Worm (Caenorhabditis elegans) whole organism, L1 larva: ENCODE measurements around the gene Y113G7B.11.

Experiments
- aly-2 ChIP-seq: fragments of 150-350 bp; optimal IDR thresholded peaks from 2 replicates; lab custom pipeline; 2014; ENCODE audit warnings: missing biosample characterization, missing genetic modification characterization
- elt-3 ChIP-seq, 6 experiments: fragments of 150-350 bp in 1 of 6; sonication (generic microtip); optimal IDR thresholded peaks; 2 replicates each; lab custom pipeline; 2017 to 2018; ENCODE audit warnings: missing biosample characterization in 6 of 6, missing genetic modification characterization in 6 of 6, inconsistent platforms in 1 of 6
- lin-13 ChIP-seq: fragments of 150-350 bp; optimal IDR thresholded peaks from 2 replicates; lab custom pipeline; 2014; ENCODE audit warnings: missing biosample characterization, missing genetic modification reagents, missing genetic modification characterization
- nhr-84 ChIP-seq: sonication (generic microtip); optimal IDR thresholded peaks from 2 replicates; lab custom pipeline; 2017; ENCODE audit warnings: missing biosample characterization, missing genetic modification characterization
- nhr-90 ChIP-seq: sonication (generic microtip); optimal IDR thresholded peaks from 2 replicates; lab custom pipeline; 2016; ENCODE audit warnings: mild to moderate bottlenecking, missing genetic modification characterization, missing compliant biosample characterization; ENCODE audit not compliant: poor library complexity
- sptf-1 ChIP-seq: fragments of 150-350 bp; optimal IDR thresholded peaks from 2 replicates; lab custom pipeline; 2014; ENCODE audit warnings: missing biosample characterization, missing genetic modification characterization
- swsn-7 ChIP-seq: sonication (generic microtip); optimal IDR thresholded peaks from 2 replicates; lab custom pipeline; 2016; ENCODE audit warnings: missing genetic modification characterization, missing compliant biosample characterization
- unc-62 ChIP-seq: fragments of 150-350 bp; optimal IDR thresholded peaks from 2 replicates; lab custom pipeline; 2014; ENCODE audit warnings: missing biosample characterization, missing genetic modification reagents, missing genetic modification characterization

- TF ChIP-seq elt-3 (tag; optimal IDR thresholded peaks at IDR 0.05; lab: Kevin White, UChicago) = no peak
- TF ChIP-seq sptf-1 = no peak
- no peak for TF ChIP-seq nhr-90
- no peak for TF ChIP-seq nhr-84 (tag; lab: Kevin White, UChicago)
- TF ChIP-seq aly-2 = no peak
- no peak for TF ChIP-seq lin-13 (GFP tag; lab: Kevin White, UChicago)
- TF ChIP-seq unc-62 (GFP tag; lab: Kevin White, UChicago) = no peak
- TF ChIP-seq swsn-7 = no peak
Measured at ce11 chrV:20223725-20224124, 8.6 kb upstream of the Y113G7B.11 start.
